Fruit fly (Drosophila melanogaster) S2 (cell line): ENCODE data around the gene CG13465.

Source experiments
- CG8478 ChIP-seq: fragments of >200 bp; optimal IDR thresholded peaks from 2 replicates; lab custom pipeline; 2018
- CTCF ChIP-seq, 2 experiments: fragments of >200 bp; optimal IDR thresholded peaks; 2 replicates each; lab custom pipeline; 2018

DNA sequence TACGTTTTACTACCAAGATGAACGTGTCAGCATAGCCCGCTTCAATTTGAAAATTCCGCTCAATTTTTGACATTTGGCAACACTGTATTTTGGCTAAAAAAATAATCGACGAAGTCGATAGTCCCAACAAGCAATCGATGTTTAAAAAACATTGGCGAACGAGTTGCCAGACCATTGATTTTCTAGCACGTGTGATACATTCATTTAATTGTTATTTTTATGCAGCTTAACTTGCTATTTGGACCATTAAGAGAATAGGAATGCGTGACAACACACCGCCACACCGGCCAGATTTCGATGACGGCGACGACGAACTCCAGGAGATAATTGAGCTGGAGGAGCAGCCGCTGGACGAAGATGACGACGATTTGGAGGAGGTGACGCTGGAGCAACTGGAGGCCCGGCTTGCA is 38.5 kb upstream of the CG13465 start, which contains the start of gene CG5114:
- TF ChIP-seq CTCF (optimal IDR thresholded peaks at IDR 0.05; lab: Kevin White, UChicago) (peak; percentile 5 to 36), CG8478 (lab: Kevin White, UChicago) (no peak)
